Worm (Caenorhabditis elegans): ENCODE measurements around the gene F23H12.5.

F23H12.5 gene

ce11 chrV:12408525-12408924 is 50.1 kb downstream of the F23H12.5 start, which contains the start of gene cdr-4:
TSS of gene cdr-4 (minus strand) at chrV:12408625.
- TF ChIP-seq pqm-1 (tag; optimal IDR thresholded peaks at IDR 0.05) (no peak), nfya-1 (tag; optimal IDR thresholded peaks at IDR 0.05; ENCODE audit: insufficient read depth) (no peak), ceh-9 (tag; optimal IDR thresholded peaks at IDR 0.05) (no peak), hmg-11 (tag; optimal IDR thresholded peaks at IDR 0.05) (no peak), snpc-4 (tag; optimal IDR thresholded peaks at IDR 0.05) (no peak), nhr-67 (tag; optimal IDR thresholded peaks at IDR 0.05) (no peak), mml-1 (tag; optimal IDR thresholded peaks at IDR 0.05) (no peak), elt-3 (tag; optimal IDR thresholded peaks at IDR 0.05) (no peak)

ce11 chrV:12408996-12409395 is 50.5 kb downstream of the F23H12.5 start:
- TF ChIP-seq elt-2 (tag; optimal IDR thresholded peaks at IDR 0.05) (peak; percentile 6), pqm-1 (tag; optimal IDR thresholded peaks at IDR 0.05) (peak; percentile 1), mdl-1 (tag; optimal IDR thresholded peaks at IDR 0.05) (no peak), pha-4 (tag; optimal IDR thresholded peaks at IDR 0.05) (peak; percentile 62), nfya-1 (tag; optimal IDR thresholded peaks at IDR 0.05; ENCODE audit: insufficient read depth) (peak; percentile 0)

- TF ChIP-seq elt-1 (tag; optimal IDR thresholded peaks at IDR 0.05) (no peak), zag-1 (tag; optimal IDR thresholded peaks at IDR 0.05) (no peak), aly-2 (tag; optimal IDR thresholded peaks at IDR 0.05) (no peak), daf-12 (tag; optimal IDR thresholded peaks at IDR 0.05) (no peak), R02D3.7 (tag; optimal IDR thresholded peaks at IDR 0.05) (no peak), elt-2 (tag; optimal IDR thresholded peaks at IDR 0.05) (no peak), ZK546.5 (tag; optimal IDR thresholded peaks at IDR 0.05) (no peak), fkh-2 (tag; optimal IDR thresholded peaks at IDR 0.05) (no peak)
Observed at ce11 chrV:12410416-12411001, 52.1 kb downstream of the F23H12.5 start, which contains the start of gene hrg-2. TSS of gene hrg-2 (minus strand) at chrV:12410513.

ce11 chrV:12411909-12412308 is 53.5 kb downstream of the F23H12.5 start, which contains the start of gene cdr-7:
TSS of gene cdr-7 (minus strand) at chrV:12412113.
- TF ChIP-seq zag-1 (tag; optimal IDR thresholded peaks at IDR 0.05), result no peak
- no peak for TF ChIP-seq tbx-2 (tag; optimal IDR thresholded peaks at IDR 0.05)
- TF ChIP-seq nhr-11 (tag; optimal IDR thresholded peaks at IDR 0.05), result no peak
- no peak for TF ChIP-seq nhr-77 (tag; optimal IDR thresholded peaks at IDR 0.05)
- TF ChIP-seq ama-1 (optimal IDR thresholded peaks at IDR 0.05), result no peak
- no peak for TF ChIP-seq unc-39 (tag; optimal IDR thresholded peaks at IDR 0.05)
- peak; percentile 41 for TF ChIP-seq nhr-25 (tag; optimal IDR thresholded peaks at IDR 0.05)
- no peak for TF ChIP-seq ceh-82 (tag; optimal IDR thresholded peaks at IDR 0.05)
- peak in 1 of 3 experiments; percentile 45 for TF ChIP-seq elt-3 (tag; optimal IDR thresholded peaks at IDR 0.05)
- TF ChIP-seq nhr-237 (tag; optimal IDR thresholded peaks at IDR 0.05), result no peak
- TF ChIP-seq unc-62 (GFP tag; optimal IDR thresholded peaks at IDR 0.05), result no peak
- TF ChIP-seq nhr-23 (tag; optimal IDR thresholded peaks at IDR 0.05), result no peak
- TF ChIP-seq elt-1 (tag; optimal IDR thresholded peaks at IDR 0.05), result peak; percentile 89

ce11 chrV:12412321-12412720 is 53.9 kb downstream of the F23H12.5 start:
- TF ChIP-seq ZK546.5 (tag; optimal IDR thresholded peaks at IDR 0.05), result no peak
- no peak for TF ChIP-seq tbx-2 (tag; optimal IDR thresholded peaks at IDR 0.05)
- no peak for TF ChIP-seq mdl-1 (tag; optimal IDR thresholded peaks at IDR 0.05)
- no peak for TF ChIP-seq nhr-25 (tag; optimal IDR thresholded peaks at IDR 0.05)
- TF ChIP-seq daf-12 (tag; optimal IDR thresholded peaks at IDR 0.05), result no peak
- no peak for TF ChIP-seq unc-39 (tag; optimal IDR thresholded peaks at IDR 0.05)
- TF ChIP-seq lin-15B (tag; optimal IDR thresholded peaks at IDR 0.05), result no peak
